Worm (Caenorhabditis elegans): ENCODE results near the gene C50H11.13.
"Not testable (repeated sequence)": the region's sequence is repeated elsewhere in the genome, so short reads cannot be mapped to it uniquely, and the experiment has no call there.

C50H11.13 gene

DNA sequence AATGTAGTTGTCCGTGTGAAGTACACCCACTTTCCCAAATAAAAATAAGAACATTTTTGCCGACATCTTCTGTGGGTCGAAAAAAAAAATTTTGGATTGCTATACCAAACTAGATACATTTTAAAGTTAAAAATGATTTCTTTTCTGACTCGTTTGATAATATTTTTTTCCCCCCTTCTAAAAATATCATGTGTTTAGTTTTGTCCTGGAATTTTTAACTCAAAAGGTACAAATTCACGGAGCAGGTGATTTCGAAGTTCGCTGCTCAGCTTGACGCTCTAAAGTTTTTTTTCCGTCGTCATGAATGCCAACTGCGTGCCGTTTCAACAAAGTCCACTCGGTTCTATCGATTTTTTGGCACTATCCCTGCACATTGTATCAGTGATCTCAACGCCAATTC lies 5.5 kb downstream of the C50H11.13 start, which contains the start of gene srh-185:
srh-185 (plus strand) TSS at position 301 of the 400 bp plus-strand sequence.
- TF ChIP-seq sea-2 (GFP tag; optimal IDR thresholded peaks at IDR 0.05) (no peak), mdl-1 (tag; optimal IDR thresholded peaks at IDR 0.05) (no peak), fkh-2 (tag; optimal IDR thresholded peaks at IDR 0.05) (no peak), nhr-67 (tag; optimal IDR thresholded peaks at IDR 0.05) (no peak), fos-1 (tag; optimal IDR thresholded peaks at IDR 0.05) (no peak)

DNA sequence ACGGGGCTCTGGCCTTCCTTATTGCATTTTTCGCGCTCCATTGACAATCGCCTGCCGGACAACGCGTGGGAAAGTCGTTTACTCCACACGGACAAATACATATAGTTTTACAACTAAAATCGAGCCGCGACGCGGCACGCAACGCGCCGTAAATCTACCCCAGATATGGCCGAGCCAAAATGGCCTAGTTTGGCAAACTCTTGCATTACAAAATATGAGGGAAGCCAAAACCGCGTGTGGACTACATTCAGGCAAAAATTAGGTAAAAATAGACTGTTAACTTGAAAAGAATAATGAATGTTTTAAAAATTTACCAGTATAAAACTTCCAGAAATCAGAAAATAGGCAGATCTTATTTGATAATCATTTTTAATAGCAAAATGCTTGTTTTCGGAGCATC lies 7.0 kb downstream of the C50H11.13 start, which contains the start of gene srt-16:
srt-16 (minus strand) TSS at position 101 of the 400 bp plus-strand sequence.
- TF ChIP-seq tbx-2, aly-2, jun-1 (tag; optimal IDR thresholded peaks at IDR 0.05): not testable (repeated sequence)

DNA sequence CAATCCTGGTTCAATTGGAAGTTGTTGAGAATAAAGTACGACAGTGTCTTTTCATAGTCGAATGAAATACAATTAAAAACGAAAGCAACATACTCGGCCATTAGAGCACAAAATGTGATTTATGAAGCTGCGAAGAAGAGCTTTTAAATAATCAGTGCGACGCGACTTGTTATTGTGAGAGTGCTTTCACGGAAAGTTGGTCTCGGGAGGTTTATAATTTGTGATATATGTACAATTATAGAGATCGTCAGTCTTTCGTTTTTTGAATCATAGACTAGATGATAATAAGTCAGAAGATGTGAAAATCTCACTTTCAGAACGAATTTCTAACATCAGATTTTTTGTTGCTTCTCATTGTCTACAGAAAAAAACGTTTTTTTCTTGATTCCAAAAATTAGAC lies 9.4 kb downstream of the C50H11.13 start, which contains the start of gene srt-15:
srt-15 (minus strand) TSS at position 101 of the 400 bp plus-strand sequence.
- TF ChIP-seq sea-2 (GFP tag; optimal IDR thresholded peaks at IDR 0.05): no peak
- TF ChIP-seq nhr-67 (tag; optimal IDR thresholded peaks at IDR 0.05): no peak
- TF ChIP-seq fkh-2 (tag; optimal IDR thresholded peaks at IDR 0.05): no peak
- TF ChIP-seq tbx-2 (tag; optimal IDR thresholded peaks at IDR 0.05): no peak
- TF ChIP-seq pha-4 (tag; optimal IDR thresholded peaks at IDR 0.05): no peak
- TF ChIP-seq elt-2 (tag; optimal IDR thresholded peaks at IDR 0.05): no peak
- TF ChIP-seq fkh-10 (GFP tag; optimal IDR thresholded peaks at IDR 0.05): no peak
- TF ChIP-seq skn-1 (tag; optimal IDR thresholded peaks at IDR 0.05): no peak
- no peak for TF ChIP-seq lin-39 (tag; optimal IDR thresholded peaks at IDR 0.05)
- no peak for TF ChIP-seq ceh-82 (tag; optimal IDR thresholded peaks at IDR 0.05)
- TF ChIP-seq hmg-11 (tag; optimal IDR thresholded peaks at IDR 0.05): no peak

DNA sequence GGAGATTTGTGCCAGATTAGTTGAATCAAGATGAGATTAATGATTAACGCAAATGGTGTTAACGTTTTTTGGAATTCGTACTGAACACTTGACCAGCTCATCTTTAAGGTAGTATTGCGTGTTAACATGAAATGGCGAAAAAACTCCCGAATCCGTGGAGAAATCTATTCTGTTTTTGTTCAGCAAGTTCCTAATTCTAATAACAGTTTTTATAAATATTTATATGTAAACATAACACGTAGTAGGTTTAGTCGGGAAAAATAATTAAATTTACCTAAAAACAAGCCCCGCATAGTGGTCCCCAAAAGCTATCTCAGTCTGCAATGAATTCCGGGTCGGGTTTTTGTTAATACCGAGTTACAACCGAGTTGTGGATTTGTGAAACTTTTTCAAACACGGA lies 12.5 kb downstream of the C50H11.13 start, which contains the start of gene str-244:
str-244 (minus strand) TSS at position 101 of the 400 bp plus-strand sequence.
- no peak for TF ChIP-seq eor-1 (tag; optimal IDR thresholded peaks at IDR 0.05)
- TF ChIP-seq mml-1 (tag; optimal IDR thresholded peaks at IDR 0.05): no peak
- no peak for TF ChIP-seq elt-1 (tag; optimal IDR thresholded peaks at IDR 0.05)
- TF ChIP-seq snpc-4 (tag; optimal IDR thresholded peaks at IDR 0.05): no peak
- TF ChIP-seq egl-5 (tag; optimal IDR thresholded peaks at IDR 0.05): no peak

ce11 chrV:3054254-3054653 lies 17.2 kb downstream of the C50H11.13 start, which contains the start of gene C50H11.8:
TSS of gene C50H11.8 (plus strand) at chrV:3054554.
- TF ChIP-seq ama-1 (optimal IDR thresholded peaks at IDR 0.05) (no peak), nhr-23 (tag; optimal IDR thresholded peaks at IDR 0.05) (no peak), mdl-1 (tag; optimal IDR thresholded peaks at IDR 0.05) (no peak)

ce11 chrV:3046364-3046763 lies 25.1 kb downstream of the C50H11.13 start:
- TF ChIP-seq aly-2 (tag; optimal IDR thresholded peaks at IDR 0.05) (no peak), nhr-67 (tag; optimal IDR thresholded peaks at IDR 0.05) (no peak), nfya-1 (tag; optimal IDR thresholded peaks at IDR 0.05; ENCODE audit: insufficient read depth) (no peak), pqm-1 (tag; optimal IDR thresholded peaks at IDR 0.05) (no peak), sea-2 (GFP tag; optimal IDR thresholded peaks at IDR 0.05) (no peak), unc-62 (GFP tag; optimal IDR thresholded peaks at IDR 0.05) (no peak), nhr-76 (tag; optimal IDR thresholded peaks at IDR 0.05) (no peak), nhr-237 (tag; optimal IDR thresholded peaks at IDR 0.05) (no peak), ceh-16 (tag; optimal IDR thresholded peaks at IDR 0.05) (no peak)

ce11 chrV:3044837-3045236 lies 26.6 kb downstream of the C50H11.13 start, which contains the start of gene F59D6.1:
TSS of gene F59D6.1 (plus strand) at chrV:3045137.
- TF ChIP-seq nhr-67 (tag; optimal IDR thresholded peaks at IDR 0.05) (no peak), egl-27 (tag; optimal IDR thresholded peaks at IDR 0.05) (no peak), lin-39 (tag; optimal IDR thresholded peaks at IDR 0.05) (no peak), lin-15B (tag; optimal IDR thresholded peaks at IDR 0.05) (no peak), nhr-12 (tag; optimal IDR thresholded peaks at IDR 0.05) (no peak), nhr-23 (tag; optimal IDR thresholded peaks at IDR 0.05) (no peak), nhr-76 (tag; optimal IDR thresholded peaks at IDR 0.05) (no peak), pha-4 (tag; optimal IDR thresholded peaks at IDR 0.05) (no peak), mdl-1 (tag; optimal IDR thresholded peaks at IDR 0.05) (no peak), nhr-25 (tag; optimal IDR thresholded peaks at IDR 0.05) (no peak), tbx-2 (tag; optimal IDR thresholded peaks at IDR 0.05) (no peak), snpc-4 (tag; optimal IDR thresholded peaks at IDR 0.05) (no peak), nhr-28 (tag; optimal IDR thresholded peaks at IDR 0.05) (no peak), daf-12 (tag; optimal IDR thresholded peaks at IDR 0.05) (no peak)

Measured in whole organism, L3 larva.